Fruit fly (Drosophila melanogaster) whole organism, embryonic: ENCODE measurements around the gene LysB.

Experiments
- Atf3 ChIP-seq: fragments of 200-800 bp; sonication (Bioruptor generic); optimal IDR thresholded peaks from 3 replicates; lab custom pipeline; 2016; ENCODE audit warnings: missing biosample characterization, missing genetic modification characterization
- Blimp-1 ChIP-seq: fragments of 200-800 bp; sonication (Bioruptor generic); optimal IDR thresholded peaks from 3 replicates; lab custom pipeline; 2018; ENCODE audit warnings: missing biosample characterization, missing genetic modification characterization, mild to moderate bottlenecking, moderate library complexity, missing genetic modification reagents
- CG10959 ChIP-seq: fragments of 200-800 bp; sonication (Bioruptor generic); IDR thresholded peaks from 2 replicates; pipeline ENCODE4 v1.3.6; 2022; ENCODE audit warnings: missing biosample characterization, missing genetic modification characterization
- CG15696 ChIP-seq: fragments of 200-800 bp; sonication (Bioruptor generic); optimal IDR thresholded peaks from 2 replicates; lab custom pipeline; 2019; ENCODE audit warnings: missing biosample characterization, mild to moderate bottlenecking, missing genetic modification characterization, moderate library complexity
- CG1603 ChIP-seq: fragments of 200-800 bp; sonication (Bioruptor generic); optimal IDR thresholded peaks from 2 replicates; lab custom pipeline; 2019; ENCODE audit warnings: missing biosample characterization, mild to moderate bottlenecking, missing genetic modification characterization, moderate library complexity
- CG17568 ChIP-seq: fragments of 200-800 bp; sonication (Bioruptor generic); optimal IDR thresholded peaks from 2 replicates; lab custom pipeline; 2018; ENCODE audit warnings: missing biosample characterization, mild to moderate bottlenecking, missing genetic modification characterization, moderate library complexity
- CG18262 ChIP-seq: fragments of 200-800 bp; optimal IDR thresholded peaks from 3 replicates; lab custom pipeline; 2019; ENCODE audit warnings: missing biosample characterization, mild to moderate bottlenecking, missing genetic modification characterization, moderate library complexity
- CG2712 ChIP-seq: fragments of 200-800 bp; optimal IDR thresholded peaks from 3 replicates; lab custom pipeline; 2019; ENCODE audit warnings: missing biosample characterization, mild to moderate bottlenecking, missing genetic modification characterization, moderate library complexity
- CG31441 ChIP-seq: fragments of 200-800 bp; sonication (Bioruptor generic); IDR thresholded peaks from 2 replicates; pipeline ENCODE4 v1.3.6; 2022; ENCODE audit warnings: missing biosample characterization, missing genetic modification characterization
- CG33557 ChIP-seq: fragments of 200-800 bp; sonication (Bioruptor generic); optimal IDR thresholded peaks from 2 replicates; lab custom pipeline; 2019; ENCODE audit warnings: missing biosample characterization, mild to moderate bottlenecking, missing genetic modification characterization, moderate library complexity
- CG7839 ChIP-seq: fragments of 200-800 bp; sonication (Bioruptor generic); optimal IDR thresholded peaks from 3 replicates; lab custom pipeline; 2018; ENCODE audit warnings: missing biosample characterization, mild to moderate bottlenecking, missing genetic modification characterization, moderate library complexity
- CG8089 ChIP-seq: fragments of 200-800 bp; sonication (Bioruptor generic); optimal IDR thresholded peaks from 3 replicates; lab custom pipeline; 2016; ENCODE audit warnings: missing biosample characterization, missing genetic modification characterization
- CG8290 ChIP-seq, 3 experiments: fragments of 200-800 bp; sonication (Bioruptor generic); optimal IDR thresholded peaks; 2 replicates each; lab custom pipeline; 2016 to 2019; ENCODE audit warnings: missing biosample characterization in 3 of 3, missing genetic modification characterization in 3 of 3, mild to moderate bottlenecking in 2 of 3, moderate library complexity in 1 of 3
- CG8388 ChIP-seq: fragments of 200-800 bp; sonication (Bioruptor generic); optimal IDR thresholded peaks from 2 replicates; lab custom pipeline; 2019; ENCODE audit warnings: missing biosample characterization, mild to moderate bottlenecking, missing genetic modification characterization, moderate library complexity
- CG8765 ChIP-seq: fragments of 200-800 bp; sonication (Bioruptor generic); IDR thresholded peaks from 2 replicates; pipeline ENCODE4 v1.3.6; 2022; ENCODE audit warnings: missing biosample characterization, missing genetic modification characterization
- CG8924 ChIP-seq: fragments of 200-800 bp; optimal IDR thresholded peaks from 3 replicates; lab custom pipeline; 2019; ENCODE audit warnings: missing biosample characterization, mild to moderate bottlenecking, missing genetic modification characterization, moderate library complexity
- Ets65A ChIP-seq: fragments of 200-800 bp; sonication (Bioruptor generic); peaks from one replicate; lab custom pipeline; 2016; ENCODE audit warnings: missing biosample characterization, missing genetic modification characterization
- Gug ChIP-seq: fragments of 200-800 bp; sonication (Bioruptor generic); IDR thresholded peaks from 4 replicates; pipeline ENCODE4 v1.3.6; 2022; ENCODE audit warnings: missing biosample characterization, missing genetic modification characterization
- HHEX ChIP-seq: fragments of 200-800 bp; sonication (Bioruptor generic); optimal IDR thresholded peaks from 3 replicates; lab custom pipeline; 2017; ENCODE audit warnings: missing biosample characterization, mild to moderate bottlenecking, missing genetic modification characterization, missing genetic modification reagents
- HLHmδ ChIP-seq: fragments of 200-800 bp; sonication (Bioruptor generic); optimal IDR thresholded peaks from 2 replicates; lab custom pipeline; 2018; ENCODE audit warnings: missing biosample characterization, mild to moderate bottlenecking, missing genetic modification characterization, moderate library complexity
- Meics ChIP-seq: fragments of 200-800 bp; sonication (Bioruptor generic); optimal IDR thresholded peaks from 2 replicates; lab custom pipeline; 2017; ENCODE audit warnings: missing biosample characterization, mild to moderate bottlenecking, missing genetic modification characterization
- Nf-YA ChIP-seq: fragments of 200-800 bp; sonication (Bioruptor generic); IDR thresholded peaks from 2 replicates; pipeline ENCODE4 v1.3.6; 2022; ENCODE audit warnings: missing biosample characterization, missing genetic modification characterization
- Ptx1 ChIP-seq: fragments of 200-800 bp; sonication (Bioruptor generic); IDR thresholded peaks from 2 replicates; pipeline ENCODE4 v1.3.6; 2022; ENCODE audit warnings: missing biosample characterization, missing genetic modification characterization
- Spps ChIP-seq: fragments of 200-800 bp; sonication (Bioruptor generic); optimal IDR thresholded peaks from 2 replicates; lab custom pipeline; 2018; ENCODE audit warnings: missing biosample characterization, mild to moderate bottlenecking, missing genetic modification characterization
- Xbp1 ChIP-seq: fragments of 200-800 bp; sonication (Bioruptor generic); optimal IDR thresholded peaks from 3 replicates; lab custom pipeline; 2016; ENCODE audit warnings: missing biosample characterization, mild to moderate bottlenecking, missing genetic modification characterization
- az2 ChIP-seq: fragments of 200-800 bp; sonication (Bioruptor generic); optimal IDR thresholded peaks from 3 replicates; lab custom pipeline; 2016; ENCODE audit warnings: missing biosample characterization, missing genetic modification characterization
- bab2 ChIP-seq: fragments of 200-800 bp; sonication (Bioruptor generic); optimal IDR thresholded peaks from 2 replicates; lab custom pipeline; 2016; ENCODE audit warnings: missing biosample characterization, missing genetic modification characterization
- crc ChIP-seq: fragments of 200-800 bp; sonication (Bioruptor generic); optimal IDR thresholded peaks from 2 replicates; lab custom pipeline; 2016; ENCODE audit warnings: missing biosample characterization, missing genetic modification characterization
- croc ChIP-seq: fragments of 200-800 bp; sonication (Bioruptor generic); conservative IDR thresholded peaks from 3 replicates; pipeline ENCODE4 v1.3.6; 2022; ENCODE audit warnings: missing biosample characterization, missing genetic modification characterization
- dmrt11E ChIP-seq: fragments of 200-800 bp; sonication (Bioruptor generic); optimal IDR thresholded peaks from 3 replicates; lab custom pipeline; 2018; ENCODE audit warnings: missing biosample characterization, mild to moderate bottlenecking, missing genetic modification characterization, moderate library complexity
- fd102C ChIP-seq: fragments of 200-800 bp; sonication (Bioruptor generic); optimal IDR thresholded peaks from 2 replicates; lab custom pipeline; 2018; ENCODE audit warnings: missing biosample characterization, mild to moderate bottlenecking, missing genetic modification characterization, moderate library complexity
- fd96Cb ChIP-seq: fragments of 200-800 bp; sonication (Bioruptor generic); optimal IDR thresholded peaks from 2 replicates; lab custom pipeline; 2018; ENCODE audit warnings: missing biosample characterization, mild to moderate bottlenecking, missing genetic modification characterization, moderate library complexity
- gsb-n ChIP-seq: fragments of 200-800 bp; sonication (Bioruptor generic); optimal IDR thresholded peaks from 3 replicates; lab custom pipeline; 2018; ENCODE audit warnings: missing biosample characterization, mild to moderate bottlenecking, missing genetic modification characterization
- hkb ChIP-seq, 2 experiments: fragments of 200-800 bp in 1 of 2; fragments of >200 bp in 1 of 2; sonication (Bioruptor generic) in 1 of 2; IDR thresholded peaks in 1 of 2; optimal IDR thresholded peaks in 1 of 2; 2 replicates each; pipeline versions ENCODE4 v1.3.6 to Lab custom; 2017 to 2022; ENCODE audit warnings: missing biosample characterization in 1 of 2, missing genetic modification characterization in 1 of 2
- jumu ChIP-seq: fragments of 200-800 bp; sonication (Bioruptor generic); optimal IDR thresholded peaks from 3 replicates; lab custom pipeline; 2016; ENCODE audit warnings: missing biosample characterization, missing genetic modification characterization
- knrl ChIP-seq: fragments of 200-800 bp; sonication (Bioruptor generic); IDR thresholded peaks from 3 replicates; pipeline ENCODE4 v1.3.6; 2022; ENCODE audit warnings: missing biosample characterization, missing genetic modification characterization; ENCODE audit not compliant: partially characterized antibody
- lbe ChIP-seq: fragments of 200-800 bp; sonication (Bioruptor generic); optimal IDR thresholded peaks from 2 replicates; lab custom pipeline; 2016; ENCODE audit warnings: missing biosample characterization, mild to moderate bottlenecking, missing genetic modification characterization
- phol ChIP-seq: fragments of 200-800 bp; sonication (Bioruptor generic); optimal IDR thresholded peaks from 3 replicates; lab custom pipeline; 2018; ENCODE audit warnings: missing biosample characterization, mild to moderate bottlenecking, missing genetic modification characterization, moderate library complexity
- row ChIP-seq: fragments of 200-800 bp; sonication (Bioruptor generic); IDR thresholded peaks from 3 replicates; pipeline ENCODE4 v1.3.6; 2022; ENCODE audit warnings: missing biosample characterization, missing genetic modification characterization
- sisA ChIP-seq: fragments of 200-800 bp; sonication (Bioruptor generic); IDR thresholded peaks from 2 replicates; pipeline ENCODE4 v1.3.6; 2022; ENCODE audit warnings: missing biosample characterization, missing genetic modification characterization
- stwl ChIP-seq: fragments of 200-800 bp; sonication (Bioruptor generic); optimal IDR thresholded peaks from 3 replicates; lab custom pipeline; 2018; ENCODE audit warnings: missing biosample characterization, mild to moderate bottlenecking, missing genetic modification characterization, moderate library complexity
- tll ChIP-seq, 2 experiments: fragments of 200-800 bp in 1 of 2; fragments of >200 bp in 1 of 2; sonication (Bioruptor generic) in 1 of 2; optimal IDR thresholded peaks; 2 replicates each; lab custom pipeline; 2017 to 2019; ENCODE audit warnings: missing biosample characterization in 2 of 2, missing genetic modification characterization in 2 of 2, mild to moderate bottlenecking in 1 of 2, moderate library complexity in 1 of 2
- ttk ChIP-seq: fragments of 200-800 bp; sonication (Bioruptor generic); IDR thresholded peaks from 2 replicates; pipeline ENCODE4 v2.1.2; 2022; ENCODE audit warnings: missing biosample characterization, missing genetic modification characterization
- twi ChIP-seq: fragments of 200-800 bp; optimal IDR thresholded peaks from 2 replicates; lab custom pipeline; 2019; ENCODE audit warnings: missing biosample characterization, mild to moderate bottlenecking, missing genetic modification characterization, moderate library complexity
- z ChIP-seq: fragments of 200-800 bp; sonication (Bioruptor generic); IDR thresholded peaks from 3 replicates; pipeline ENCODE4 v1.3.6; 2022; ENCODE audit warnings: missing biosample characterization, missing genetic modification characterization
- zf30C ChIP-seq: fragments of 200-800 bp; sonication (Bioruptor generic); optimal IDR thresholded peaks from 3 replicates; lab custom pipeline; 2018; ENCODE audit warnings: missing biosample characterization, mild to moderate bottlenecking, missing genetic modification characterization

The LysB gene

DNA sequence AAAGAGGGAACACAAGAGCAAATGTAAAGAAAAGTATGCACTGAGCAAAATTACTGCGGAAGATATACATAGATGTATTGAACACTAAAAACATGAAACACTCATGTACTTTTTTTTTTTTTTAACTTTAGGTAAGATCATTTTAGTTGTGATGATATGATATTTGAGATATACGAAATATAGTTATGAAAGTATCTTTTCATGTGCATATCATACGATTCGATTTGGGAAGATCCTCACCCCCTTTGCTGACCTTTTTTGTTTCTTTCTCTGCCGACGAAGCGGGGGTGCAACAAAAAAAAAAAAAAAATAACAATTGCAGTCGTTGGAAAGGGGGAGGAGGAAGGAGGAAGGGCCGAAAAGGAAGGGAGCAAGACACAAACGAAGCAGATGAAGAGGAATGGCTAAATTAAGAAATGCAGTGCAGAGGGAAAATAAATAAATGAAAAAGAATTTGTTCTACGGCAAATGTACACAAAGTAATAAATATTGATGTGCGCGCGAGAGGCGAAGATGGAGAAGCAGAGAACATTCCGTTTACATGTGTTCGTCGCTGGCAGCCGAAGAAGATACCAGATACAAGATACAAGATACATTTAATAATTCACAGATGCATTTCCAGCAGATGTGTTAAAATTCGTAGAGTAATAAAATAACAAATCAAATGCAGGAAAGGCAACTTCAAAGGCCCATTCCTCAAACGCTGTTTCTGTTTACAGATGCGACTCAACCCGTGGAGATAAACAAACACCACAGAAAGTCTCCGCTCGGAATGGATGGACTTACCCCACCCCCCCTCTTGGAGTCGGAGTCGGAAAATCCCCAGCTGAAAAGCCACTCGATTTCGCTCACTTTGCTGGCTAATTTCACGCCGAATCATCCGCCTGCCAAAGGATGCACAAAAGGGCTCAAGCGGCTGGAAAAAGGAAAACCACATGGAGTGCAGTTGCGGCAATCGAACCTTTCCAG, 39.9 kb upstream of the LysB start (continued):
- peak; percentile 91 for TF ChIP-seq zf30C (GFP tag; lab: Kevin White, UChicago)
- peak; percentile 42 for TF ChIP-seq az2 (GFP tag; lab: Kevin White, UChicago)
- TF ChIP-seq CG2712 (tag; lab: Kevin White, UChicago): peak; percentile 72
- peak; percentile 0 for TF ChIP-seq Xbp1 (GFP tag; lab: Kevin White, UChicago)
- peak; percentile 31 for TF ChIP-seq crc (GFP tag; lab: Kevin White, UChicago)
- TF ChIP-seq Gug: no peak
- peak; percentile 62 for TF ChIP-seq row (GFP tag; lab: Robert Waterston, UW)
- peak; percentile 49; the same call in 1 of the 2 replicates for TF ChIP-seq CG31441
- peak; percentile 48 for TF ChIP-seq Blimp-1 (GFP tag; lab: Kevin White, UChicago)
- TF ChIP-seq CG8765 (GFP tag; lab: Robert Waterston, UW): peak; percentile 62; the same call in 1 of the 2 replicates
- peak; percentile 3 for TF ChIP-seq HLHmδ (GFP tag; lab: Kevin White, UChicago)
- TF ChIP-seq CG10959: peak; percentile 56
- peak; percentile 45; the same call in 1 of the 2 replicates for TF ChIP-seq sisA
- peak; percentile 62 for TF ChIP-seq CG8924 (tag; lab: Kevin White, UChicago)
- peak; percentile 59 for TF ChIP-seq CG8290 (GFP tag; optimal IDR thresholded peaks at IDR 0.05; lab: Kevin White, UChicago)
- TF ChIP-seq CG8290 (tag; optimal IDR thresholded peaks at IDR 0.05; lab: Kevin White, UChicago): no peak
- TF ChIP-seq fd102C (GFP tag; lab: Kevin White, UChicago): no peak
- peak; percentile 19; the same call in 1 of the 2 replicates for TF ChIP-seq ttk
- TF ChIP-seq dmrt11E (tag; lab: Kevin White, UChicago): peak; percentile 64
- peak; percentile 56 for TF ChIP-seq gsb-n
- peak; percentile 9 for TF ChIP-seq jumu (GFP tag; lab: Kevin White, UChicago)
- no peak for TF ChIP-seq CG17568 (GFP tag; lab: Kevin White, UChicago)
- TF ChIP-seq CG15696 (tag; lab: Kevin White, UChicago): peak; percentile 46
- no peak for TF ChIP-seq lbe
- TF ChIP-seq stwl: peak; percentile 2
- TF ChIP-seq twi (tag; lab: Kevin White, UChicago): peak; percentile 98
- no peak for TF ChIP-seq knrl (GFP tag; lab: Robert Waterston, UW)
- TF ChIP-seq HHEX (GFP tag; lab: Kevin White, UChicago): no peak
- TF ChIP-seq hkb (optimal IDR thresholded peaks at IDR 0.05; lab: Kevin White, UChicago): no peak
- TF ChIP-seq hkb (GFP tag; IDR thresholded peaks at IDR 0.05; lab: Robert Waterston, UW): peak; percentile 35
- TF ChIP-seq tll (GFP tag; optimal IDR thresholded peaks at IDR 0.05; lab: Kevin White, UChicago): peak in 1 of 2 experiments; percentile 33
- TF ChIP-seq Nf-YA (GFP tag; lab: Robert Waterston, UW): no peak
- TF ChIP-seq Ptx1 (GFP tag; lab: Robert Waterston, UW): 0 out of 2 replicates have a peak, but pooled peaks have one; percentile 11
- TF ChIP-seq CG7839 (tag; lab: Kevin White, UChicago): peak; percentile 28
- peak; percentile 77 for TF ChIP-seq CG18262
- TF ChIP-seq CG1603 (tag; lab: Kevin White, UChicago): peak; percentile 31
- no peak for TF ChIP-seq CG8089 (GFP tag; lab: Kevin White, UChicago)
- TF ChIP-seq z (GFP tag; lab: Robert Waterston, UW): peak; percentile 70; the same call in 2 of the 3 replicates
- peak; percentile 48 for TF ChIP-seq phol (tag; lab: Kevin White, UChicago)
- peak; percentile 49 for TF ChIP-seq fd96Cb (tag; lab: Kevin White, UChicago)
- peak; percentile 32 for TF ChIP-seq Ets65A (GFP tag; lab: Kevin White, UChicago)
- TF ChIP-seq CG8388: peak; percentile 38
- TF ChIP-seq Atf3 (GFP tag; lab: Kevin White, UChicago): no peak
- peak; percentile 17 for TF ChIP-seq Spps (tag; lab: Kevin White, UChicago)
- TF ChIP-seq croc (GFP tag; lab: Robert Waterston, UW): peak; percentile 65
- no peak for TF ChIP-seq Meics
- peak; percentile 31 for TF ChIP-seq CG33557 (GFP tag; lab: Kevin White, UChicago)
- peak; percentile 81 for TF ChIP-seq bab2 (GFP tag; lab: Kevin White, UChicago)
